Fruit fly (Drosophila melanogaster): ENCODE measurements around the gene CG3769.

The CG3769 gene

dm6 chr2L:9388013-9388605, 47.1 kb upstream of the CG3769 start (continued):
- TF ChIP-seq CG33557 (GFP tag; optimal IDR thresholded peaks at IDR 0.05) (no peak), seq (GFP tag; IDR thresholded peaks at IDR 0.05) (peak; percentile 47; the same call in 1 of the 2 replicates), Nf-YC (tag; optimal IDR thresholded peaks at IDR 0.05) (no peak), CG8765 (GFP tag; IDR thresholded peaks at IDR 0.05) (no peak), Lim3 (GFP tag; IDR thresholded peaks at IDR 0.05) (no peak), CG7987 (GFP tag; optimal IDR thresholded peaks at IDR 0.05) (peak; percentile 14), Hr39 (optimal IDR thresholded peaks at IDR 0.05) (no peak), ham (GFP tag; IDR thresholded peaks at IDR 0.05) (no peak), Dip3 (GFP tag; optimal IDR thresholded peaks at IDR 0.05) (peak; percentile 91), Dbx (GFP tag; IDR thresholded peaks at IDR 0.05) (peak; percentile 81), slou (GFP tag; optimal IDR thresholded peaks at IDR 0.05) (peak; percentile 52), CG15514 (GFP tag; optimal IDR thresholded peaks at IDR 0.05) (peak; percentile 66), eve (GFP tag; optimal IDR thresholded peaks at IDR 0.05) (peak in 1 of 2 experiments; percentile 31), salm (tag; optimal IDR thresholded peaks at IDR 0.05) (no peak), CG12942 (GFP tag; optimal IDR thresholded peaks at IDR 0.05) (peak; percentile 59), CG7271 (tag; optimal IDR thresholded peaks at IDR 0.05) (no peak), onecut (GFP tag; IDR thresholded peaks at IDR 0.05) (no peak), CG15479 (GFP tag; optimal IDR thresholded peaks at IDR 0.05) (peak; percentile 32), Mad (GFP tag; optimal IDR thresholded peaks at IDR 0.05) (peak; percentile 46), jing (GFP tag; optimal IDR thresholded peaks at IDR 0.05) (peak; percentile 12), E2f1 (GFP tag; IDR thresholded peaks at IDR 0.05) (peak; percentile 69), CrebB (tag; optimal IDR thresholded peaks at IDR 0.05) (peak; percentile 31), chif (GFP tag; optimal IDR thresholded peaks at IDR 0.05) (peak; percentile 59 to 76), CG14014 (GFP tag; IDR thresholded peaks at IDR 0.05) (peak; percentile 69), CG17829 (tag; optimal IDR thresholded peaks at IDR 0.05) (peak; percentile 6), Jarid2 (GFP tag; optimal IDR thresholded peaks at IDR 0.05) (no peak), dpn (GFP tag; optimal IDR thresholded peaks at IDR 0.05) (peak; percentile 76 to 81), CG4328 (GFP tag; optimal IDR thresholded peaks at IDR 0.05) (no peak), kni (GFP tag; optimal IDR thresholded peaks at IDR 0.05) (no peak), sd (tag; optimal IDR thresholded peaks at IDR 0.05) (peak; percentile 69), CG9437 (GFP tag; optimal IDR thresholded peaks at IDR 0.05) (peak; percentile 5), pros (GFP tag; optimal IDR thresholded peaks at IDR 0.05) (no peak), D (optimal IDR thresholded peaks at IDR 0.05) (no peak), D (GFP tag; optimal IDR thresholded peaks at IDR 0.05) (no peak), CG13296 (GFP tag; optimal IDR thresholded peaks at IDR 0.05) (no peak), Ets65A (GFP tag) (peak; percentile 96), CG33213 (GFP tag; optimal IDR thresholded peaks at IDR 0.05) (peak; percentile 30), Dfd (GFP tag; optimal IDR thresholded peaks at IDR 0.05) (no peak), nom (GFP tag; optimal IDR thresholded peaks at IDR 0.05) (peak; percentile 84), CG14965 (GFP tag; optimal IDR thresholded peaks at IDR 0.05; ENCODE audit: borderline replicate concordance) (no peak), unc-4 (GFP tag; IDR thresholded peaks at IDR 0.05; ENCODE audit: partially characterized antibody) (no peak), Myb (GFP tag; optimal IDR thresholded peaks at IDR 0.05) (peak; percentile 71), CG31441 (GFP tag; IDR thresholded peaks at IDR 0.05) (0 out of 2 replicates have a peak, but pooled peaks have one; percentile 19), sc (optimal IDR thresholded peaks at IDR 0.05) (no peak), sc (GFP tag; optimal IDR thresholded peaks at IDR 0.05) (no peak), Ets97D (GFP tag; optimal IDR thresholded peaks at IDR 0.05) (peak; percentile 27), ken (GFP tag; IDR thresholded peaks at IDR 0.05) (0 out of 3 replicates have a peak, but pooled peaks have one; percentile 54), cg (GFP tag; optimal IDR thresholded peaks at IDR 0.05) (no peak), CG16779 (GFP tag; IDR thresholded peaks at IDR 0.05) (peak; percentile 29; the same call in 1 of the 2 replicates), YL-1 (GFP tag; optimal IDR thresholded peaks at IDR 0.05) (no peak), CG17612 (GFP tag; IDR thresholded peaks at IDR 0.05) (peak; percentile 30; the same call in 1 of the 2 replicates)
